Worm (Caenorhabditis elegans) whole organism, L1 larva: ENCODE data around the gene T10F2.2.

Source experiments
- C34B4.2 ChIP-seq: sonication (generic microtip); optimal IDR thresholded peaks from 2 replicates; lab custom pipeline; 2017; ENCODE audit warnings: mild to moderate bottlenecking, missing genetic modification characterization, missing compliant biosample characterization
- lin-35 ChIP-seq, 2 experiments: fragments of 150-350 bp; optimal IDR thresholded peaks; 2 replicates each; lab custom pipeline; 2014; ENCODE audit warnings: missing biosample characterization in 2 of 2, missing genetic modification characterization in 2 of 2, missing genetic modification reagents in 2 of 2
- pax-3 ChIP-seq: fragments of 200-800 bp; sonication (Bioruptor generic); optimal IDR thresholded peaks from 2 replicates; lab custom pipeline; 2018; ENCODE audit warnings: mild to moderate bottlenecking, missing genetic modification characterization, moderate library complexity, missing compliant biosample characterization

DNA sequence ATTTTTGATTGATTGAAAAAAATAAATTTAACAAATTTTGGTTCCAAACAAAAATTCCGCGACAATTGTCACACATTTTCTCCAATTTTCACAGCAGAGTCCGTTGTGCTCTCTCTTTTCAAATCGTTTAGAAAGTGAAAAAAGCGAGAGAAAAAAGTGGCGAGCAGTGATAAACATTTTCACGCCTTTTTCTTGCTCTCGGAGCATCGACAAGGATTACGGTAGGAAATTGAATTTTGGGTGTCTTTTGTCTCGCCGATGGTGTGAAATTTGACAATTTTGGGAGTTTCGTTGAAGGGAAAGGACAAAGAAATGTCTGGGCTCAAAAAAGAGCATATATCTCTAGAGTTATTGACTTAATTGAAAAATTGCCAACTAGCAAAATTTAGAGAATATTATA is 30.6 kb downstream of the T10F2.2 start:
- TF ChIP-seq C34B4.2 (no peak), lin-35 (GFP tag; optimal IDR thresholded peaks at IDR 0.05; lab: Kevin White, UChicago) (no peak), pax-3 (tag; lab: Kevin White, UChicago) (no peak)
